Fruit fly (Drosophila melanogaster) whole organism, adult: Measurements from ENCODE around the gene mRpS11.

ENCODE experiments used
- CG11617 ChIP-seq: fragments of 200-800 bp; sonication (Bioruptor generic); optimal IDR thresholded peaks from 2 replicates; lab custom pipeline; 2017; ENCODE audit warnings: mild to moderate bottlenecking, missing biosample characterization, missing genetic modification reagents, missing genetic modification characterization
- CG12768 ChIP-seq: fragments of 200-800 bp; sonication (Bioruptor generic); optimal IDR thresholded peaks from 2 replicates; lab custom pipeline; 2017; ENCODE audit warnings: missing biosample characterization, missing genetic modification characterization, mild to moderate bottlenecking, moderate library complexity, missing genetic modification reagents
- CG14711 ChIP-seq: fragments of 200-800 bp; sonication (Bioruptor generic); optimal IDR thresholded peaks from 2 replicates; lab custom pipeline; 2018; ENCODE audit warnings: missing biosample characterization, mild to moderate bottlenecking, missing genetic modification characterization, moderate library complexity
- CG1620 ChIP-seq: fragments of 200-800 bp; sonication (Bioruptor generic); optimal IDR thresholded peaks from 2 replicates; lab custom pipeline; 2016; ENCODE audit warnings: missing biosample characterization, missing genetic modification characterization
- CG33017 ChIP-seq: fragments of 200-800 bp; sonication (Bioruptor generic); optimal IDR thresholded peaks from 2 replicates; lab custom pipeline; 2018; ENCODE audit warnings: missing biosample characterization, mild to moderate bottlenecking, missing genetic modification characterization, moderate library complexity
- CG5204 ChIP-seq: fragments of 200-800 bp; sonication (Bioruptor generic); optimal IDR thresholded peaks from 2 replicates; lab custom pipeline; 2016; ENCODE audit warnings: missing biosample characterization, missing genetic modification characterization
- CG7045 ChIP-seq: fragments of 200-800 bp; sonication (Bioruptor generic); optimal IDR thresholded peaks from 2 replicates; lab custom pipeline; 2017; ENCODE audit warnings: missing biosample characterization, mild to moderate bottlenecking, missing genetic modification characterization
- CG7101 ChIP-seq: fragments of 200-800 bp; sonication (Bioruptor generic); optimal IDR thresholded peaks from 2 replicates; lab custom pipeline; 2018; ENCODE audit warnings: missing biosample characterization, mild to moderate bottlenecking, missing genetic modification characterization, moderate library complexity
- Clk ChIP-seq: fragments of 200-800 bp; sonication (Bioruptor generic); optimal IDR thresholded peaks from 2 replicates; lab custom pipeline; 2017; ENCODE audit warnings: missing biosample characterization, missing genetic modification characterization
- Crg-1 ChIP-seq: fragments of 200-800 bp; sonication (Bioruptor generic); optimal IDR thresholded peaks from 2 replicates; lab custom pipeline; 2016; ENCODE audit warnings: missing biosample characterization, missing genetic modification characterization
- Hr96 ChIP-seq: fragments of 200-800 bp; sonication (Bioruptor generic); optimal IDR thresholded peaks from 2 replicates; lab custom pipeline; 2016; ENCODE audit warnings: missing biosample characterization, missing genetic modification characterization
- Mnt ChIP-seq: fragments of 200-800 bp; sonication (Bioruptor generic); optimal IDR thresholded peaks from 2 replicates; lab custom pipeline; 2016; ENCODE audit warnings: missing biosample characterization, mild to moderate bottlenecking, missing genetic modification characterization
- bab1 ChIP-seq: fragments of 200-800 bp; sonication (Bioruptor generic); optimal IDR thresholded peaks from 3 replicates; lab custom pipeline; 2019; ENCODE audit warnings: missing biosample characterization, mild to moderate bottlenecking, missing genetic modification characterization, moderate library complexity
- cic ChIP-seq: fragments of 200-800 bp; sonication (Bioruptor generic); optimal IDR thresholded peaks from 2 replicates; lab custom pipeline; 2017; ENCODE audit warnings: missing biosample characterization, mild to moderate bottlenecking, missing genetic modification characterization, moderate library complexity
- cnc ChIP-seq, 2 experiments: fragments of >200 bp; optimal IDR thresholded peaks; 2 replicates each; lab custom pipeline; 2017
- kay ChIP-seq: fragments of 200-800 bp; sonication (Bioruptor generic); peaks from one replicate; lab custom pipeline; 2016; ENCODE audit warnings: missing biosample characterization, missing genetic modification characterization, borderline replicate concordance
- ovo ChIP-seq: fragments of 200-800 bp; sonication (Bioruptor generic); optimal IDR thresholded peaks from 2 replicates; lab custom pipeline; 2016; ENCODE audit warnings: missing biosample characterization, missing genetic modification characterization
- pad ChIP-seq: fragments of 200-800 bp; sonication (Bioruptor generic); optimal IDR thresholded peaks from 3 replicates; lab custom pipeline; 2017; ENCODE audit warnings: missing biosample characterization, missing genetic modification characterization, mild to moderate bottlenecking, moderate library complexity, missing genetic modification reagents
- tj ChIP-seq: fragments of 200-800 bp; sonication (Bioruptor generic); optimal IDR thresholded peaks from 3 replicates; lab custom pipeline; 2017; ENCODE audit warnings: missing biosample characterization, mild to moderate bottlenecking, missing genetic modification characterization, moderate library complexity
- toe ChIP-seq: fragments of 200-800 bp; sonication (Bioruptor generic); optimal IDR thresholded peaks from 2 replicates; lab custom pipeline; 2016; ENCODE audit warnings: missing biosample characterization, missing genetic modification characterization

mRpS11 gene

dm6 chr3R:17081359-17081935 lies 8.9 kb downstream of the mRpS11 start:
- TF ChIP-seq CG1620 = no peak
- TF ChIP-seq toe (GFP tag; lab: Kevin White, UChicago) = no peak
- TF ChIP-seq bab1 (GFP tag; lab: Kevin White, UChicago) = peak; percentile 65
- TF ChIP-seq cic (GFP tag; lab: Kevin White, UChicago) = no peak
- no peak for TF ChIP-seq cnc (optimal IDR thresholded peaks at IDR 0.05; lab: Kevin White, UChicago)
- no peak for TF ChIP-seq ovo
- TF ChIP-seq CG7101 = peak; percentile 66
- no peak for TF ChIP-seq Crg-1
- TF ChIP-seq tj (GFP tag; lab: Kevin White, UChicago) = peak; percentile 36
- no peak for TF ChIP-seq CG5204 (GFP tag; lab: Kevin White, UChicago)
- TF ChIP-seq CG11617 (GFP tag; lab: Kevin White, UChicago) = peak; percentile 49
- TF ChIP-seq CG33017 (tag; lab: Kevin White, UChicago) = peak; percentile 82
- TF ChIP-seq Mnt (GFP tag; lab: Kevin White, UChicago) = no peak
- TF ChIP-seq kay (GFP tag; lab: Kevin White, UChicago) = peak; percentile 68
- peak; percentile 80 for TF ChIP-seq CG7045 (GFP tag; lab: Kevin White, UChicago)
- TF ChIP-seq pad (GFP tag; lab: Kevin White, UChicago) = peak; percentile 37
- peak; percentile 1 for TF ChIP-seq Clk (GFP tag; lab: Kevin White, UChicago)
- no peak for TF ChIP-seq Hr96 (GFP tag; lab: Kevin White, UChicago)
- peak; percentile 58 for TF ChIP-seq CG14711
- TF ChIP-seq CG12768 (GFP tag; lab: Kevin White, UChicago) = peak; percentile 61

dm6 chr3R:17082471-17082870 lies 9.9 kb downstream of the mRpS11 start:
- TF ChIP-seq Crg-1 (no peak), CG5204 (GFP tag; lab: Kevin White, UChicago) (no peak)

DNA sequence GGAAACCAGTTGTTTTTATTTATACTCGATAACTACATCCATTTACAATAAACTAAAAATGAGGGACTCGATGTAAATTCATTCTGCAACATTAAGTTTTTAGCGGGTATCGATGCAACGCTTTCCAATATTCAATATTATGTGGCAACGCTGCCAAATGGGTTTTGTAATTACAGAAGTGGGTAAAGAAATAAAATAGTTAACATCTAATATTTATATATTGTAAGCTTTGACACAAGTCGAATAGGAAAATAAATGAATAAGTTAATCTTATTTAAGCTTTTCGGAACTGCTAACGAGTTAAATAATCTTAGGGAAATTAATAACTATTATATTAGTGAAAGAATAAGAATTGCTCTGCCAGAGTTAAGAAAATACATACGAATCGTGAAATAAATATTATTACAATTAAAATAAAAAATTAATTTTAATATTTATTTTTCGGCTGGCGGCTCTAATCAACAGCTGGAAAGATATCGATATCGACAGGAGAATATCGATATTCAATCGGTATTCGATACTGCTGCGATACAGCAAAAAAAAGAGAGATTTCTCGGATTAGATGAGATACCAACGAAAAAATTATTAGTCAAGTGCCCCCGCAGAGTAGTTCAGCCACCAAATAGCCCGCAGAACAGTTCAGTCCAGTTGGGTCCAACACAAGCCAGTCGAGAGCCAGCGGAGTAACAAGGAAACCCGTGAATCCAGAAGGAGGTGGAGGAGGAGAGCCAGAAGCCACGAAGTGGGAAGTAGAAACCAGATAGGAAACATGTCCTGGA lies 12.7 kb downstream of the mRpS11 start, which contains the start of gene GckIII:
Gene GckIII, plus strand, starts transcription at position 485 of the 779 bp plus-strand sequence.
- TF ChIP-seq CG11617 (GFP tag; lab: Kevin White, UChicago) (no peak), CG14711 (peak; percentile 28), Clk (GFP tag; lab: Kevin White, UChicago) (no peak), Hr96 (GFP tag; lab: Kevin White, UChicago) (no peak)

DNA sequence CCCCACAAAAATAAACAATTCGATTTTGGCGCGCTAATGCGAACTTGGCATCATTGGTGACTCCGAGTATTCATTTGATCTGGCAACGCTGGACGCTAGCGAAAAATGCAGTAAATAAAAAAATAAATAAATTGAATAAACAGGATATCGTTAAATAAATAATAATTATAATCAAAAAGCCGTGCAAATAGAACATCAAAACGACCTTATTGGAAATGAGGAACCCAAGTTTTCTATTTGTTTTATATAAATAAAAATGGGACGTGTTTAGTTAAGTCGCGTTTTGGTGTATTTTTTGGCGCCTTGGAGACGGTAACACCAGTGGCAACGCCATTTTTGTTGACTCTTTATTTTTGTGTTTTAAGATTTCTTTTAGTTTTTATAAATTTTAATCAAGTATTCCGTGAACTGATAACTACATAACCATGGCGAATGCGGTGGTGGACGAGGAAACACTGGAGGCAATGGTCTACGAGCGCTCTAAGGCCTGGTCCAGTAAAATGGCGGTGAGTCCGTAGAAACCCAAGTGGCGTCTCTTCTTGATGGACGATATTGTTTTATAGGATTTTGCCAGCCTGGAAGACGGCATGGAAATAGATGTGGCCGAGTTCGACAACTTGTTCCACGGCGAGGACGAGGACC lies 15.6 kb downstream of the mRpS11 start, which contains the start of gene cal1:
Gene cal1, plus strand, starts transcription at position 304 of the 642 bp plus-strand sequence.
- no peak for TF ChIP-seq CG12768 (GFP tag; lab: Kevin White, UChicago)
- no peak for TF ChIP-seq CG5204 (GFP tag; lab: Kevin White, UChicago)
- TF ChIP-seq Hr96 (GFP tag; lab: Kevin White, UChicago) = no peak
- no peak for TF ChIP-seq tj (GFP tag; lab: Kevin White, UChicago)
- TF ChIP-seq bab1 (GFP tag; lab: Kevin White, UChicago) = no peak
- no peak for TF ChIP-seq ovo
- TF ChIP-seq CG7101 = no peak
- TF ChIP-seq CG11617 (GFP tag; lab: Kevin White, UChicago) = no peak
- TF ChIP-seq pad (GFP tag; lab: Kevin White, UChicago) = no peak

- TF ChIP-seq CG7045 (GFP tag; lab: Kevin White, UChicago) (no peak), Mnt (GFP tag; lab: Kevin White, UChicago) (no peak), tj (GFP tag; lab: Kevin White, UChicago) (no peak), CG33017 (tag; lab: Kevin White, UChicago) (no peak), kay (GFP tag; lab: Kevin White, UChicago) (no peak), Crg-1 (no peak), cnc (optimal IDR thresholded peaks at IDR 0.05; lab: Kevin White, UChicago) (no peak), CG12768 (GFP tag; lab: Kevin White, UChicago) (no peak), toe (GFP tag; lab: Kevin White, UChicago) (no peak), pad (GFP tag; lab: Kevin White, UChicago) (no peak), bab1 (GFP tag; lab: Kevin White, UChicago) (no peak), CG1620 (no peak), Clk (GFP tag; lab: Kevin White, UChicago) (no peak), CG7101 (no peak), CG14711 (no peak), cic (GFP tag; lab: Kevin White, UChicago) (no peak)
These were observed 36.3 kb downstream of the mRpS11 start for dm6 chr3R:17108881-17109280.
